Worm (Caenorhabditis elegans) whole organism, L4/young adult: ENCODE measurements around the gene gldc-1.

Source experiments
- W03F9.2 ChIP-seq: fragments of 150-350 bp; optimal IDR thresholded peaks from 2 replicates; lab custom pipeline; 2014; ENCODE audit warnings: missing biosample characterization, missing genetic modification characterization
- dao-5 ChIP-seq: sonication (generic microtip); optimal IDR thresholded peaks from 2 replicates; lab custom pipeline; 2016; ENCODE audit warnings: missing genotype, missing genetic modification characterization, moderate library complexity, missing compliant biosample characterization
- him-1 ChIP-seq: sonication (generic microtip); optimal IDR thresholded peaks from 2 replicates; lab custom pipeline; 2016; ENCODE audit warnings: missing genotype, missing genetic modification reagents, missing genetic modification characterization, missing compliant biosample characterization

- no peak for TF ChIP-seq him-1 (tag; lab: Kevin White, UChicago)
- TF ChIP-seq W03F9.2, result no peak
- TF ChIP-seq dao-5 (tag; lab: Kevin White, UChicago), result no peak
Measured at ce11 chrII:6050120-6050519, at the start of gene gldc-1.
